Worm (Caenorhabditis elegans): ENCODE measurements around the gene pgph-2.

pgph-2 gene

ce11 chrV:5780713-5781360 lies 15.9 kb downstream of the pgph-2 start, which contains the start of gene F44E7.5 (continued):
- TF ChIP-seq hrde-1 (tag; optimal IDR thresholded peaks at IDR 0.05; ENCODE audit: borderline replicate concordance) (no peak), snpc-4 (GFP tag; optimal IDR thresholded peaks at IDR 0.05) (no peak), snpc-4 (tag; optimal IDR thresholded peaks at IDR 0.05) (peak in 3 of 4 experiments; percentile 3 to 57 (median 33)), attf-5 (GFP tag; optimal IDR thresholded peaks at IDR 0.05) (peak; percentile 61), egl-44 (GFP tag; IDR thresholded peaks at IDR 0.05) (no peak), lin-26 (GFP tag; IDR thresholded peaks at IDR 0.05) (peak; percentile 68; the same call in 1 of the 2 replicates), B0261.1 (tag; optimal IDR thresholded peaks at IDR 0.05) (no peak), F57A8.1 (GFP tag; optimal IDR thresholded peaks at IDR 0.05) (no peak), lin-40 (tag; optimal IDR thresholded peaks at IDR 0.05) (peak; percentile 51), Y67H2A.10 (GFP tag; conservative IDR thresholded peaks at IDR 0.05) (no peak), nhr-27 (tag; optimal IDR thresholded peaks at IDR 0.05) (no peak), rec-8 (tag; optimal IDR thresholded peaks at IDR 0.05) (no peak), ztf-18 (tag; optimal IDR thresholded peaks at IDR 0.05) (peak; percentile 67), B0019.2 (GFP tag; conservative IDR thresholded peaks at IDR 0.05) (no peak), ztf-6 (GFP tag; IDR thresholded peaks at IDR 0.05) (no peak), F55B11.4 (tag; optimal IDR thresholded peaks at IDR 0.05; ENCODE audit: borderline replicate concordance, insufficient read depth) (no peak), F23B12.7 (tag; optimal IDR thresholded peaks at IDR 0.05; ENCODE audit: insufficient read depth) (peak; percentile 15), F57C9.4 (tag; optimal IDR thresholded peaks at IDR 0.05) (peak; percentile 100), hmg-20 (GFP tag; IDR thresholded peaks at IDR 0.05) (no peak), nfyb-1 (GFP tag; IDR thresholded peaks at IDR 0.05) (no peak), cebp-1 (GFP tag; IDR thresholded peaks at IDR 0.05) (no peak; the same call in 1 of the 2 replicates), cebp-1 (tag; optimal IDR thresholded peaks at IDR 0.05) (peak; percentile 69)

- TF ChIP-seq rpc-1 (optimal IDR thresholded peaks at IDR 0.05) (no peak), rpc-1 (tag; optimal IDR thresholded peaks at IDR 0.05) (no peak), lsl-1 (GFP tag; optimal IDR thresholded peaks at IDR 0.05) (no peak), dox-1 (GFP tag; IDR thresholded peaks at IDR 0.05) (no peak), F23B12.7 (tag; optimal IDR thresholded peaks at IDR 0.05; ENCODE audit: insufficient read depth) (no peak), rcor-1 (GFP tag; IDR thresholded peaks at IDR 0.05) (no peak), zim-3 (tag; optimal IDR thresholded peaks at IDR 0.05) (no peak), cebp-1 (GFP tag; IDR thresholded peaks at IDR 0.05) (no peak), cebp-1 (tag; optimal IDR thresholded peaks at IDR 0.05) (no peak), madf-3 (GFP tag; IDR thresholded peaks at IDR 0.05) (no peak), hlh-12 (tag; optimal IDR thresholded peaks at IDR 0.05) (no peak), sptf-2 (GFP tag; optimal IDR thresholded peaks at IDR 0.05) (no peak), F33H1.4 (GFP tag; IDR thresholded peaks at IDR 0.05) (no peak)
These were observed 17.8 kb downstream of the pgph-2 start, which contains the start of gene fbxa-183 for ce11 chrV:5782687-5783086. Gene fbxa-183 (minus strand): TSS chrV:5782787.

ce11 chrV:5785372-5785771 lies 20.4 kb downstream of the pgph-2 start, which contains the start of gene F44E7.7:
Gene F44E7.7 (minus strand): TSS chrV:5785472.
- TF ChIP-seq B0336.3 (GFP tag; IDR thresholded peaks at IDR 0.05): no peak
- no peak for TF ChIP-seq sptf-2 (GFP tag; optimal IDR thresholded peaks at IDR 0.05)

ce11 chrV:5788650-5789049 lies 23.7 kb downstream of the pgph-2 start:
- TF ChIP-seq dox-1 (GFP tag; IDR thresholded peaks at IDR 0.05) (peak; percentile 35; the same call in 1 of the 2 replicates), lin-54 (GFP tag; optimal IDR thresholded peaks at IDR 0.05) (no peak), mel-28 (tag; optimal IDR thresholded peaks at IDR 0.05; ENCODE audit: borderline replicate concordance) (no peak), nfyb-1 (GFP tag; IDR thresholded peaks at IDR 0.05) (0 out of 2 replicates have a peak, but pooled peaks have one; percentile 41), nhr-80 (tag; optimal IDR thresholded peaks at IDR 0.05) (peak; percentile 33), hmg-1.2 (GFP tag; IDR thresholded peaks at IDR 0.05) (peak; percentile 26; the same call in 1 of the 2 replicates)

All from whole organism, young adult.